Fruit fly (Drosophila melanogaster) S2 (cell line): ENCODE data around the gene Gart.

Experiments used
- CG8478 ChIP-seq: fragments of >200 bp; optimal IDR thresholded peaks from 2 replicates; lab custom pipeline; 2018
- CTCF ChIP-seq, 2 experiments: fragments of >200 bp; optimal IDR thresholded peaks; 2 replicates each; lab custom pipeline; 2018

dm6 chr2L:7063721-7064179, 40.1 kb upstream of the Gart start, which contains the start of gene Sem1:
- no peak for TF ChIP-seq CG8478 (lab: Kevin White, UChicago)
- no peak for TF ChIP-seq CTCF (optimal IDR thresholded peaks at IDR 0.05; lab: Kevin White, UChicago)
